Fruit fly (Drosophila melanogaster) whole organism, wandering third instar larva: ENCODE results near the gene msi.

Source experiments
- Jra ChIP-seq: sonication (Bioruptor generic); optimal IDR thresholded peaks from 2 replicates; lab custom pipeline; 2016; ENCODE audit warnings: missing biosample characterization, missing genetic modification characterization
- Mio ChIP-seq: sonication (Bioruptor generic); optimal IDR thresholded peaks from 2 replicates; lab custom pipeline; 2016; ENCODE audit warnings: missing biosample characterization, missing genetic modification characterization
- N ChIP-seq: fragments of >200 bp; optimal IDR thresholded peaks from 2 replicates; lab custom pipeline; 2018; ENCODE audit warnings: missing biosample characterization, missing external identifiers, missing genetic modification characterization
- OdsH ChIP-seq: fragments of 200-800 bp; sonication (Bioruptor generic); optimal IDR thresholded peaks from 2 replicates; lab custom pipeline; 2016; ENCODE audit warnings: missing biosample characterization, mild to moderate bottlenecking, missing genetic modification characterization
- h ChIP-seq: fragments of 200-800 bp; sonication (Bioruptor generic); optimal IDR thresholded peaks from 3 replicates; lab custom pipeline; 2016; ENCODE audit warnings: missing biosample characterization, mild to moderate bottlenecking, missing genetic modification characterization

DNA sequence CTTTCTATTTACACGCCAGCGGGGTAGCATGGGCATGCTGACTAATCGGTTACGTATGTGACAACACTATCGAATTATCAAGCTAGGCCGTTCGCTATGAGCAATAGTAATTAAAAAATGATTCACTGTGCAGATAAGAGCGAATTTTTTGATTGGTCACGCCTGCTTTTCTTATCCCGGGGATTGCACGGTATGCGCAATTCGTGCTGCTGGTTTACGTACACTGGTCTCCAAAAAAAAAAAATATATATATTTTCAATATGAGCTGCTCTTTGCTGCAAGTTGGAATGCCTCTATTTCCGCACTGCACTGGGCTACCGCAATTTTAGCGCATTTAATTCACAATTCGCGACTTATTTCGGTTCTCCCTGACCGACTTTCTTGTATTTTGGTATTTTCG lies 25.5 kb upstream of the msi start:
- TF ChIP-seq h (GFP tag; lab: Kevin White, UChicago) (no peak), OdsH (GFP tag; lab: Kevin White, UChicago) (no peak), N (no peak), Mio (GFP tag; lab: Kevin White, UChicago) (no peak), Jra (GFP tag; lab: Kevin White, UChicago) (no peak)
